Fruit fly (Drosophila melanogaster): ENCODE measurements around the gene Caf1-55.

Caf1-55 gene

dm6 chr3R:15205223-15205622 lies 20.2 kb upstream of the Caf1-55 start (continued):
- TF ChIP-seq net (GFP tag; optimal IDR thresholded peaks at IDR 0.05), result no peak
- TF ChIP-seq CG34406 (GFP tag; optimal IDR thresholded peaks at IDR 0.05), result no peak
- 0 out of 3 replicates have a peak, but pooled peaks have one; percentile 44 for TF ChIP-seq eg (GFP tag; IDR thresholded peaks at IDR 0.05)
- TF ChIP-seq CG6276 (GFP tag; optimal IDR thresholded peaks at IDR 0.05), result no peak
- peak; percentile 32 for TF ChIP-seq vri (GFP tag; optimal IDR thresholded peaks at IDR 0.05)
- peak; percentile 42 for TF ChIP-seq CG6854 (GFP tag; optimal IDR thresholded peaks at IDR 0.05)
- TF ChIP-seq CG3032 (tag; optimal IDR thresholded peaks at IDR 0.05), result no peak
- TF ChIP-seq CG4318 (GFP tag; optimal IDR thresholded peaks at IDR 0.05), result no peak
- TF ChIP-seq Blimp-1 (GFP tag; optimal IDR thresholded peaks at IDR 0.05), result peak; percentile 77

dm6 chr3R:15206273-15206672 lies 19.1 kb upstream of the Caf1-55 start, which contains the start of gene Spn88Ea:
TSS of gene Spn88Ea (minus strand) at chr3R:15206447.
- TF ChIP-seq svp (GFP tag), result no peak
- TF ChIP-seq dsx (GFP tag; optimal IDR thresholded peaks at IDR 0.05; ENCODE audit: poor library complexity, severe bottlenecking), result peak; percentile 13
- TF ChIP-seq CG15336 (GFP tag; IDR thresholded peaks at IDR 0.05), result peak; percentile 35; the same call in 1 of the 2 replicates
- peak; percentile 5 for TF ChIP-seq CG1621 (tag; optimal IDR thresholded peaks at IDR 0.05)
- TF ChIP-seq Hr39 (GFP tag; optimal IDR thresholded peaks at IDR 0.05), result no peak
- TF ChIP-seq fd85E (GFP tag; optimal IDR thresholded peaks at IDR 0.05), result no peak
- no peak for TF ChIP-seq CG6276 (GFP tag; optimal IDR thresholded peaks at IDR 0.05)
- peak; percentile 46; the same call in 1 of the 3 replicates for TF ChIP-seq eg (GFP tag; IDR thresholded peaks at IDR 0.05)
- peak; percentile 1 for TF ChIP-seq lz (GFP tag; optimal IDR thresholded peaks at IDR 0.05)
- TF ChIP-seq CG3919 (GFP tag; optimal IDR thresholded peaks at IDR 0.05), result peak; percentile 25
- TF ChIP-seq Eip78C (GFP tag), result peak; percentile 59
- TF ChIP-seq CG6163 (GFP tag; IDR thresholded peaks at IDR 0.05), result peak; percentile 37; the same call in 2 of the 3 replicates

- peak; percentile 60 for TF ChIP-seq Gug (GFP tag; IDR thresholded peaks at IDR 0.05)
- peak; percentile 49 for TF ChIP-seq Sox14 (GFP tag; optimal IDR thresholded peaks at IDR 0.05)
- TF ChIP-seq cyc (GFP tag; optimal IDR thresholded peaks at IDR 0.05), result peak; percentile 52
- peak; percentile 43; the same call in 1 of the 2 replicates for TF ChIP-seq CG11294 (GFP tag; IDR thresholded peaks at IDR 0.05)
- peak; percentile 52 for TF ChIP-seq esn (GFP tag; optimal IDR thresholded peaks at IDR 0.05)
- no peak for TF ChIP-seq CG3919 (GFP tag; optimal IDR thresholded peaks at IDR 0.05)
- no peak for TF ChIP-seq vri (GFP tag; optimal IDR thresholded peaks at IDR 0.05)
- no peak for TF ChIP-seq CG8319 (GFP tag; optimal IDR thresholded peaks at IDR 0.05)
- TF ChIP-seq CG1621 (tag; optimal IDR thresholded peaks at IDR 0.05), result no peak
- TF ChIP-seq topi (GFP tag; optimal IDR thresholded peaks at IDR 0.05), result no peak
- TF ChIP-seq CG15336 (GFP tag; IDR thresholded peaks at IDR 0.05), result no peak
- TF ChIP-seq dac (GFP tag; optimal IDR thresholded peaks at IDR 0.05), result no peak
- TF ChIP-seq CG6792 (GFP tag; optimal IDR thresholded peaks at IDR 0.05), result peak; percentile 8
- TF ChIP-seq CG3032 (tag; optimal IDR thresholded peaks at IDR 0.05), result peak; percentile 62
- TF ChIP-seq CG31627 (GFP tag; optimal IDR thresholded peaks at IDR 0.05), result peak; percentile 63
- TF ChIP-seq CG6808 (GFP tag; optimal IDR thresholded peaks at IDR 0.05), result no peak
- no peak for TF ChIP-seq CG16779 (tag; optimal IDR thresholded peaks at IDR 0.05)
- no peak for TF ChIP-seq Blimp-1 (GFP tag; optimal IDR thresholded peaks at IDR 0.05)
- TF ChIP-seq eg (GFP tag; IDR thresholded peaks at IDR 0.05), result peak; percentile 70
- peak; percentile 18; the same call in 1 of the 3 replicates for TF ChIP-seq CG6163 (GFP tag; IDR thresholded peaks at IDR 0.05)
- TF ChIP-seq CG10631 (GFP tag; optimal IDR thresholded peaks at IDR 0.05), result no peak
- TF ChIP-seq CG34406 (GFP tag; optimal IDR thresholded peaks at IDR 0.05), result no peak
- peak; percentile 33 for TF ChIP-seq Eip93F (GFP tag; optimal IDR thresholded peaks at IDR 0.05)
- peak; percentile 58 for TF ChIP-seq lz (GFP tag; optimal IDR thresholded peaks at IDR 0.05)
These were observed 16.5 kb upstream of the Caf1-55 start, which contains the start of the genes Spn88Eb and Mau2 for dm6 chr3R:15208712-15209499. TSS of gene Spn88Eb (minus strand) at chr3R:15208762. TSS of gene Mau2 (plus strand) at chr3R:15209204.

Data from whole organism, prepupa.